Worm (Caenorhabditis elegans) whole organism, L4 larva: ENCODE results near the gene T08D10.3.

Experiments used
- F49E8.2 ChIP-seq: sonication (generic microtip); optimal IDR thresholded peaks from 2 replicates; lab custom pipeline; 2016; ENCODE audit warnings: missing compliant biosample characterization, mild to moderate bottlenecking, missing genetic modification characterization, borderline replicate concordance
- aha-1 ChIP-seq: fragments of 150-350 bp; peaks from one replicate; lab custom pipeline; 2014; ENCODE audit warnings: missing biosample characterization, missing genetic modification characterization
- ama-1 ChIP-seq: fragments of 150-350 bp; optimal IDR thresholded peaks from 2 replicates; lab custom pipeline; 2014; ENCODE audit warnings: inconsistent platforms, mixed read lengths
- attf-4 ChIP-seq: sonication (generic microtip); optimal IDR thresholded peaks from 3 replicates; lab custom pipeline; 2017; ENCODE audit warnings: missing biosample characterization, missing genetic modification characterization
- ceh-20 ChIP-seq: fragments of 200-800 bp; sonication (Bioruptor generic); IDR thresholded peaks from 2 replicates; pipeline ENCODE4 v1.3.6; 2022; ENCODE audit warnings: missing genetic modification reagents, missing genetic modification characterization, missing compliant biosample characterization
- ceh-32 ChIP-seq: sonication (generic microtip); optimal IDR thresholded peaks from 2 replicates; lab custom pipeline; 2016; ENCODE audit warnings: mild to moderate bottlenecking, missing genetic modification characterization, missing compliant biosample characterization; ENCODE audit not compliant: poor library complexity
- cey-2 ChIP-seq: sonication (generic microtip); optimal IDR thresholded peaks from 3 replicates; lab custom pipeline; 2017; ENCODE audit warnings: missing genetic modification characterization, mild to moderate bottlenecking, missing compliant biosample characterization, antibody characterized with exemption, borderline replicate concordance; ENCODE audit not compliant: insufficient read depth
- daf-16 ChIP-seq, 3 experiments: sonication (generic microtip); optimal IDR thresholded peaks; 2 replicates each; lab custom pipeline; 2016 to 2017; ENCODE audit warnings: missing genetic modification characterization in 3 of 3, missing genetic modification reagents in 3 of 3, mild to moderate bottlenecking in 2 of 3, missing compliant biosample characterization in 2 of 3, missing biosample characterization in 1 of 3, moderate library complexity in 1 of 3
- dmd-6 ChIP-seq: fragments of 200-800 bp; sonication (Bioruptor generic); IDR thresholded peaks from 2 replicates; pipeline ENCODE4 v1.3.6; 2022; ENCODE audit warnings: missing genetic modification reagents, missing genetic modification characterization, missing compliant biosample characterization
- dmd-9 ChIP-seq: fragments of 200-800 bp; sonication (Bioruptor generic); IDR thresholded peaks from 2 replicates; pipeline ENCODE4 v1.3.6; 2022; ENCODE audit warnings: missing genetic modification reagents, missing genetic modification characterization, missing compliant biosample characterization
- dve-1 ChIP-seq: sonication (generic microtip); optimal IDR thresholded peaks from 2 replicates; lab custom pipeline; 2017; ENCODE audit warnings: antibody characterized with exemption, mild to moderate bottlenecking, missing genetic modification characterization, missing compliant biosample characterization; ENCODE audit not compliant: insufficient read depth
- egl-27 ChIP-seq: sonication (generic microtip); optimal IDR thresholded peaks from 3 replicates; lab custom pipeline; 2017; ENCODE audit warnings: missing biosample characterization, missing genetic modification reagents, missing genetic modification characterization
- hlh-11 ChIP-seq: fragments of 200-800 bp; sonication (Bioruptor generic); optimal IDR thresholded peaks from 2 replicates; lab custom pipeline; 2018; ENCODE audit warnings: mild to moderate bottlenecking, missing genetic modification characterization, missing compliant biosample characterization
- hlh-30 ChIP-seq: sonication (generic microtip); optimal IDR thresholded peaks from 2 replicates; lab custom pipeline; 2017; ENCODE audit warnings: antibody characterized with exemption, mild to moderate bottlenecking, missing genetic modification characterization, missing compliant biosample characterization; ENCODE audit not compliant: insufficient read depth
- lim-7 ChIP-seq: fragments of 200-800 bp; sonication (Bioruptor generic); IDR thresholded peaks from 2 replicates; pipeline ENCODE4 v1.3.6; 2022; ENCODE audit warnings: missing genetic modification characterization, missing compliant biosample characterization
- lin-15B ChIP-seq: fragments of 150-350 bp; sonication (generic microtip); optimal IDR thresholded peaks from 3 replicates; lab custom pipeline; 2014; ENCODE audit warnings: missing biosample characterization, missing genetic modification characterization
- madf-9 ChIP-seq: fragments of 200-800 bp; sonication (Bioruptor generic); conservative IDR thresholded peaks from 2 replicates; pipeline ENCODE4 v1.3.6; 2022; ENCODE audit warnings: missing genetic modification reagents, missing genetic modification characterization, missing compliant biosample characterization
- mxl-3 ChIP-seq: fragments of 200-800 bp; sonication (Bioruptor generic); optimal IDR thresholded peaks from 2 replicates; lab custom pipeline; 2018; ENCODE audit warnings: mild to moderate bottlenecking, missing genetic modification characterization, missing compliant biosample characterization
- nhr-102 ChIP-seq: sonication (generic microtip); optimal IDR thresholded peaks from 2 replicates; lab custom pipeline; 2016; ENCODE audit warnings: mild to moderate bottlenecking, missing genetic modification characterization, moderate library complexity, missing compliant biosample characterization
- nhr-25 ChIP-seq: sonication (generic microtip); optimal IDR thresholded peaks from 2 replicates; lab custom pipeline; 2017; ENCODE audit warnings: missing genetic modification characterization, mild to moderate bottlenecking, missing compliant biosample characterization, antibody characterized with exemption, moderate library complexity, borderline replicate concordance; ENCODE audit not compliant: insufficient read depth
- nhr-28 ChIP-seq: fragments of 150-350 bp; optimal IDR thresholded peaks from 2 replicates; lab custom pipeline; 2014; ENCODE audit warnings: missing biosample characterization, missing genetic modification characterization
- nhr-41 ChIP-seq: fragments of 200-800 bp; sonication (Bioruptor generic); IDR thresholded peaks from 2 replicates; pipeline ENCODE4 v1.3.6; 2022; ENCODE audit warnings: missing genetic modification reagents, missing genetic modification characterization, missing compliant biosample characterization
- nhr-42 ChIP-seq: fragments of 200-800 bp; sonication (Bioruptor generic); IDR thresholded peaks from 2 replicates; pipeline ENCODE4 v1.3.6; 2022; ENCODE audit warnings: missing genetic modification characterization, missing compliant biosample characterization
- nhr-48 ChIP-seq: sonication (generic microtip); optimal IDR thresholded peaks from 2 replicates; lab custom pipeline; 2016; ENCODE audit warnings: mild to moderate bottlenecking, missing genetic modification characterization, missing compliant biosample characterization
- php-3 ChIP-seq: fragments of 200-800 bp; sonication (Bioruptor generic); IDR thresholded peaks from 2 replicates; pipeline ENCODE4 v1.3.6; 2022; ENCODE audit warnings: missing genetic modification reagents, missing genetic modification characterization, missing compliant biosample characterization
- pqm-1 ChIP-seq: sonication (generic microtip); optimal IDR thresholded peaks from 2 replicates; lab custom pipeline; 2017; ENCODE audit warnings: missing biosample characterization, missing genetic modification characterization
- rbr-2 ChIP-seq: sonication (generic microtip); optimal IDR thresholded peaks from 2 replicates; lab custom pipeline; 2016; ENCODE audit warnings: missing genotype, missing genetic modification characterization, missing compliant biosample characterization
- saeg-2 ChIP-seq: fragments of 200-800 bp; sonication (Bioruptor generic); IDR thresholded peaks from 2 replicates; pipeline ENCODE4 v1.3.6; 2022; ENCODE audit warnings: missing genetic modification reagents, missing genetic modification characterization, missing compliant biosample characterization
- skn-1 ChIP-seq: fragments of 150-350 bp; optimal IDR thresholded peaks from 2 replicates; lab custom pipeline; 2014; ENCODE audit warnings: missing biosample characterization, missing genetic modification characterization
- snpc-4 ChIP-seq: fragments of 150-350 bp; optimal IDR thresholded peaks from 2 replicates; lab custom pipeline; 2014; ENCODE audit warnings: missing biosample characterization, missing genetic modification characterization
- spr-1 ChIP-seq: sonication (generic microtip); optimal IDR thresholded peaks from 2 replicates; lab custom pipeline; 2016; ENCODE audit warnings: mild to moderate bottlenecking, missing genetic modification characterization, missing compliant biosample characterization
- unc-130 ChIP-seq: sonication (generic microtip); optimal IDR thresholded peaks from 2 replicates; lab custom pipeline; 2016; ENCODE audit warnings: missing genetic modification reagents, missing genetic modification characterization, missing compliant biosample characterization
- unc-39 ChIP-seq: sonication (generic microtip); optimal IDR thresholded peaks from 2 replicates; lab custom pipeline; 2017; ENCODE audit warnings: missing biosample characterization, missing genetic modification characterization
- unc-62 ChIP-seq, 3 experiments: fragments of 150-350 bp in 1 of 3; sonication (generic microtip); optimal IDR thresholded peaks in 2 of 3; peaks in 1 of 3; 1 replicate in 1 of 3; 2 replicates in 2 of 3; lab custom pipeline; 2014 to 2017; ENCODE audit warnings: missing biosample characterization in 3 of 3, missing genetic modification characterization in 3 of 3, missing genetic modification reagents in 3 of 3, missing genotype in 1 of 3
- zfp-3 ChIP-seq: fragments of 200-800 bp; sonication (Bioruptor generic); conservative IDR thresholded peaks from 2 replicates; pipeline ENCODE4 v1.3.6; 2022; ENCODE audit warnings: missing genetic modification reagents, missing genetic modification characterization, missing compliant biosample characterization
- ztf-11 ChIP-seq: fragments of 150-350 bp; optimal IDR thresholded peaks from 2 replicates; lab custom pipeline; 2014; ENCODE audit warnings: missing biosample characterization, missing genetic modification characterization
- ztf-7 ChIP-seq: fragments of 150-350 bp; optimal IDR thresholded peaks from 2 replicates; lab custom pipeline; 2014; ENCODE audit warnings: missing biosample characterization, missing genetic modification characterization

T08D10.3 gene

DNA sequence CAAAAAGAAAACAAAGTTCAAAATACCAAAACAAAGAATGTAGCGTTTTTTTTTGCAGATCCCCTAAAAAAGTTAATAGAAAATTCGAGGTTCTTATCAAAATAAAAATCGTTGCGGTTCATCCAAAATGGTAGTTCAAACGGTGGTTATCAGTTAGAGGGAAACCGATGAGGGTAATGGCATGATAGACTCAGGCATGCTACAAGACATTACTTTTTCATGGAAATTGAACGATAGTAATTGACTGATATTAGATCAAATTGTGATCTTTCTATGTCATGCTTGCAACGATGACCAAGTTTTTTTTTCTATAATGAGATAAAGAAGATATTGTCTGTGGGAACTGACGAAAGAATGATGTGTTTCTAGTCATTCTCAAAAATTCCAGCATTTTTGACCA lies 9.3 kb downstream of the T08D10.3 start (continued):
- TF ChIP-seq unc-39 (tag; lab: Kevin White, UChicago) (no peak), ceh-32 (tag; lab: Kevin White, UChicago) (no peak), ztf-7 (tag; lab: Kevin White, UChicago) (no peak), lin-15B (tag; lab: Kevin White, UChicago) (no peak), aha-1 (tag; lab: Kevin White, UChicago) (peak; percentile 40), ztf-11 (tag; lab: Kevin White, UChicago) (no peak), skn-1 (no peak), nhr-102 (tag; lab: Kevin White, UChicago) (peak; percentile 44), nhr-25 (tag; lab: Kevin White, UChicago) (no peak), rbr-2 (tag; lab: Kevin White, UChicago) (no peak), hlh-30 (tag; lab: Kevin White, UChicago) (peak; percentile 15), unc-130 (GFP tag; lab: Kevin White, UChicago) (no peak)

- TF ChIP-seq lim-7 (GFP tag; lab: Robert Waterston, UW) (no peak), madf-9 (no peak), egl-27 (tag; lab: Kevin White, UChicago) (no peak), zfp-3 (GFP tag; lab: Robert Waterston, UW) (no peak), hlh-30 (tag; lab: Kevin White, UChicago) (peak; percentile 40)
These were observed 9.9 kb downstream of the T08D10.3 start for ce11 chrX:11965163-11965562.

DNA sequence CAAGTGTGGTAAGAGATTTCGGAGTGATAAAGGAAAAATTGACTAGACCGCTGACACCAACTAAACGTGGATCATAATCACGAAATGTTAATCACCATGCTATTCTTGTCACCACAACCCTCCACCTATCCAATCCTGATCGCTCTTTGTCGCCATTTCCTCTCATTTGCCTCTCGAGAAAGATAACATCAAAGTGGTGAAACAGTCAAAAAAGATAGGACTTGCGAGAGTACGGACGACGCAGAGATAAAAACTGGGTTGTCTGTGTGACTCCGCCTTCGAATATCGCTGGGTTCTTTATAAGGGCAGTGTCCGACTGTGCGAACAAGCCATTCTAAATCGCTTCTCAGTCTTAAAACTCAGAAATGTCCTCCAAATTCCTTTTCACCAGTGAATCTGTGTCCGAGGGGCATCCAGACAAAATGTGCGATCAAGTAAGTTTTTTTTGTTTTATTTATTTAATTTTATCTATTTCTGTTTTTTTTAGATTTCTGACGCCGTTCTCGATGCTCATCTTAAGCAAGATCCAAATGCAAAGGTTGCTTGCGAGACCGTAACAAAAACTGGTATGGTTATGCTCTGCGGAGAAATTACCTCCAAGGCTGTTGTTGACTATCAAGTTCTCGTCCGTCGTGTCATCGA lies 10.6 kb downstream of the T08D10.3 start, which contains the start of gene sams-1:
sams-1 (plus strand) TSS at position 300 of the 642 bp plus-strand sequence.
- TF ChIP-seq nhr-42 (GFP tag; lab: Robert Waterston, UW): no peak
- TF ChIP-seq attf-4 (tag; lab: Kevin White, UChicago): no peak
- TF ChIP-seq spr-1: no peak
- TF ChIP-seq unc-62 (GFP tag; optimal IDR thresholded peaks at IDR 0.05 in 1 of 2; lab: Kevin White, UChicago): no peak
- no peak for TF ChIP-seq unc-62 (tag; optimal IDR thresholded peaks at IDR 0.05; lab: Kevin White, UChicago)
- peak; percentile 60 for TF ChIP-seq nhr-28 (tag; lab: Kevin White, UChicago)
- TF ChIP-seq php-3 (GFP tag; lab: Robert Waterston, UW): 0 out of 2 replicates have a peak, but pooled peaks have one; percentile 18
- TF ChIP-seq hlh-11: peak; percentile 55
- TF ChIP-seq ztf-11 (tag; lab: Kevin White, UChicago): no peak
- no peak for TF ChIP-seq F49E8.2
- peak; percentile 58 for TF ChIP-seq aha-1 (tag; lab: Kevin White, UChicago)
- no peak for TF ChIP-seq lin-15B (tag; lab: Kevin White, UChicago)
- peak; percentile 56 for TF ChIP-seq dmd-6 (GFP tag; lab: Robert Waterston, UW)
- TF ChIP-seq snpc-4 (tag; lab: Kevin White, UChicago): no peak
- no peak for TF ChIP-seq cey-2
- TF ChIP-seq pqm-1 (tag; lab: Kevin White, UChicago): peak; percentile 14
- TF ChIP-seq ceh-20 (GFP tag; lab: Robert Waterston, UW): no peak
- TF ChIP-seq dmd-9 (GFP tag; lab: Robert Waterston, UW): no peak
- peak; percentile 58 for TF ChIP-seq mxl-3 (GFP tag; lab: Kevin White, UChicago)
- TF ChIP-seq ama-1 (lab: Kevin White, UChicago): peak; percentile 85
- TF ChIP-seq daf-16 (GFP tag; optimal IDR thresholded peaks at IDR 0.05; lab: Kevin White, UChicago): no peak
- TF ChIP-seq daf-16 (tag; optimal IDR thresholded peaks at IDR 0.05; lab: Kevin White, UChicago): no peak
- peak; percentile 4 for TF ChIP-seq nhr-48
- no peak for TF ChIP-seq nhr-41 (GFP tag; lab: Robert Waterston, UW)
- TF ChIP-seq saeg-2 (GFP tag; lab: Robert Waterston, UW): no peak
- peak; percentile 54 for TF ChIP-seq dve-1 (tag; lab: Kevin White, UChicago)
- no peak for TF ChIP-seq nhr-102 (tag; lab: Kevin White, UChicago)
- TF ChIP-seq, all 104 proteins: peak for 10
